Worm (Caenorhabditis elegans) whole organism, midembryonic: ENCODE results near the gene pde-4.

Experiments used
- cog-1 ChIP-seq: sonication (generic microtip); optimal IDR thresholded peaks from 2 replicates; lab custom pipeline; 2016; ENCODE audit warnings: missing genetic modification characterization, missing compliant biosample characterization
- flt-1 ChIP-seq: fragments of 200-800 bp; sonication (Bioruptor generic); IDR thresholded peaks from 2 replicates; pipeline ENCODE4 v1.3.6; 2022; ENCODE audit warnings: missing genetic modification characterization, missing compliant biosample characterization
- med-1 ChIP-seq: sonication (generic microtip); optimal IDR thresholded peaks from 2 replicates; lab custom pipeline; 2017; ENCODE audit warnings: missing genetic modification characterization, mild to moderate bottlenecking, missing compliant biosample characterization, antibody characterized with exemption, missing genetic modification reagents; ENCODE audit not compliant: insufficient read depth
- ref-1 ChIP-seq: fragments of 200-800 bp; sonication (Bioruptor generic); conservative IDR thresholded peaks from 2 replicates; pipeline ENCODE4 v1.3.6; 2022; ENCODE audit warnings: missing genetic modification reagents, missing genetic modification characterization, missing compliant biosample characterization
- tab-1 ChIP-seq: fragments of 200-800 bp; sonication (Bioruptor generic); IDR thresholded peaks from 2 replicates; pipeline ENCODE4 v1.3.6; 2022; ENCODE audit warnings: missing genetic modification characterization, missing compliant biosample characterization
- ztf-23 ChIP-seq: fragments of 200-800 bp; sonication (Bioruptor generic); IDR thresholded peaks from 2 replicates; pipeline ENCODE4 v1.3.6; 2022; ENCODE audit warnings: missing genetic modification reagents, missing genetic modification characterization, missing compliant biosample characterization
- ztf-29 ChIP-seq: fragments of 200-800 bp; sonication (Bioruptor generic); IDR thresholded peaks from 2 replicates; pipeline ENCODE4 v1.3.6; 2022; ENCODE audit warnings: missing genetic modification reagents, missing genetic modification characterization, missing compliant biosample characterization

DNA sequence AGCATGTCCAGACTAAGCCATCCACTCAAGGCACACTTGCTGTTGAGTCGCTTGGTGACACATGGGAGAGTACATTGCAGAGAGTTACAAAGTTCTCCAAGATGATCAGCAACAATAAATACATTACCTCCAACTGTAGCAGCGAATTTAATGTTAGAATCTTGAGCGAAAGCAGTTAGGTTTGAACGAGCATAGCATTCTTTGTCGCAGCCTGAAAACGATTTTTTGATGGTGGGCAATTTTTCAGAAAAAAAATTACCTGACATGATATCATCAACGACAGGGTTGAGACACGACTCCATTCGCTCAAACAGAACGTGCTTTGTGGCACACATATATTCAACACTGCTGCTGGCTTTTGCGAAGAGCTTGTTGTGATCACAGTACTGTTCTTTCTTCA lies 12.0 kb upstream of the pde-4 start:
- TF ChIP-seq flt-1 (no peak), ztf-23 (no peak), tab-1 (GFP tag; lab: Robert Waterston, UW) (no peak), med-1 (no peak), ref-1 (GFP tag; lab: Robert Waterston, UW) (no peak), ztf-29 (no peak), cog-1 (tag; lab: Kevin White, UChicago) (no peak)
